Worm (Caenorhabditis elegans): Measurements from ENCODE around the gene cam-1.

DNA sequence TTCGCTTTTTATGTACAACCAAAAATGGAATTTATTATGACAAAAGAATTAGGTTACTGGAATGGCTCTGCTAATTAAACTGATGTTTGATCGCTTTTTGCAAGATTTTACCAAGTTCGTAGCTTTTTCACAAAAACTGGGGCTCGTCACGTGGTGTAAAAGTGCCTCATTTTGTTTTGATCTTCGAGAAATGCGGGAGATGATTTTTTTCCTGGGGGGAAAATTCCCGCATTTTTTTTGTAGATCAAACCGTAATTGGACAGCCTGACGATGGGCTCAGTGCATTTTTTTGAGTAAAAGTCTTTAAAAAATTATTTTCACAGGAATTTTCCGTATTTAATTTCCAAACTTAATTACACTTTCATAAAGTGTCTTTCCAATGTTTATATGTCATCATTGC lies 21.0 kb downstream of the cam-1 start:
- TF ChIP-seq Y67H2A.10 (GFP tag; conservative IDR thresholded peaks at IDR 0.05) = no peak
- no peak for TF ChIP-seq unc-62 (GFP tag; optimal IDR thresholded peaks at IDR 0.05)
- no peak for TF ChIP-seq tbp1 (GFP tag; optimal IDR thresholded peaks at IDR 0.05)
- TF ChIP-seq F22D6.2 (tag; optimal IDR thresholded peaks at IDR 0.05) = no peak
- no peak for TF ChIP-seq Y56A3A.18 (GFP tag; IDR thresholded peaks at IDR 0.05)
- no peak for TF ChIP-seq ama-1 (optimal IDR thresholded peaks at IDR 0.05)
- no peak for TF ChIP-seq ama-1 (GFP tag; optimal IDR thresholded peaks at IDR 0.05)
- TF ChIP-seq nfya-1 (tag; optimal IDR thresholded peaks at IDR 0.05; ENCODE audit: borderline replicate concordance, insufficient read depth) = no peak
- TF ChIP-seq let-607 (tag; optimal IDR thresholded peaks at IDR 0.05) = no peak
- no peak for TF ChIP-seq ztf-28 (GFP tag; IDR thresholded peaks at IDR 0.05)

All from whole organism, young adult.